Worm (Caenorhabditis elegans) whole organism, L4/young adult: Measurements from ENCODE around the gene svh-1.
A peak's percentile ranks its signal among the peaks of the same experiment; 100 is the strongest.

Source experiments
- W03F9.2 ChIP-seq: fragments of 150-350 bp; optimal IDR thresholded peaks from 2 replicates; lab custom pipeline; 2014; ENCODE audit warnings: missing biosample characterization, missing genetic modification characterization
- dao-5 ChIP-seq: sonication (generic microtip); optimal IDR thresholded peaks from 2 replicates; lab custom pipeline; 2016; ENCODE audit warnings: missing genotype, missing genetic modification characterization, moderate library complexity, missing compliant biosample characterization
- him-1 ChIP-seq: sonication (generic microtip); optimal IDR thresholded peaks from 2 replicates; lab custom pipeline; 2016; ENCODE audit warnings: missing genotype, missing genetic modification reagents, missing genetic modification characterization, missing compliant biosample characterization

svh-1 gene

ce11 chrIV:8175686-8176532, 30.5 kb upstream of the svh-1 start, which contains the start of gene pct-1:
Gene pct-1, plus strand, starts transcription at chrIV:8176482.
- TF ChIP-seq dao-5 (tag; lab: Kevin White, UChicago) (no peak), him-1 (tag; lab: Kevin White, UChicago) (no peak), W03F9.2 (tag; lab: Kevin White, UChicago) (no peak)

- TF ChIP-seq dao-5 (tag; lab: Kevin White, UChicago) (no peak), him-1 (tag; lab: Kevin White, UChicago) (no peak), W03F9.2 (tag; lab: Kevin White, UChicago) (no peak)
Measured at ce11 chrIV:8181404-8181803, 25.0 kb upstream of the svh-1 start.

ce11 chrIV:8182566-8182965, 23.8 kb upstream of the svh-1 start:
- TF ChIP-seq W03F9.2 (tag; lab: Kevin White, UChicago) (no peak), him-1 (tag; lab: Kevin White, UChicago) (no peak), dao-5 (tag; lab: Kevin White, UChicago) (no peak)

- TF ChIP-seq dao-5 (tag; lab: Kevin White, UChicago), result no peak
- no peak for TF ChIP-seq W03F9.2 (tag; lab: Kevin White, UChicago)
- TF ChIP-seq him-1 (tag; lab: Kevin White, UChicago), result peak; percentile 50
Measured at ce11 chrIV:8183313-8183712, 23.1 kb upstream of the svh-1 start.

ce11 chrIV:8188421-8189112, 17.8 kb upstream of the svh-1 start:
- TF ChIP-seq W03F9.2 (tag; lab: Kevin White, UChicago) (no peak), him-1 (tag; lab: Kevin White, UChicago) (no peak), dao-5 (tag; lab: Kevin White, UChicago) (no peak)

- TF ChIP-seq W03F9.2 (tag; lab: Kevin White, UChicago), result no peak
- no peak for TF ChIP-seq dao-5 (tag; lab: Kevin White, UChicago)
- no peak for TF ChIP-seq him-1 (tag; lab: Kevin White, UChicago)
Measured at ce11 chrIV:8189667-8190066, 16.7 kb upstream of the svh-1 start.

ce11 chrIV:8192878-8193277, 13.5 kb upstream of the svh-1 start:
- TF ChIP-seq him-1 (tag; lab: Kevin White, UChicago) (no peak), dao-5 (tag; lab: Kevin White, UChicago) (no peak), W03F9.2 (tag; lab: Kevin White, UChicago) (no peak)

- TF ChIP-seq dao-5 (tag; lab: Kevin White, UChicago) (no peak), him-1 (tag; lab: Kevin White, UChicago) (no peak), W03F9.2 (tag; lab: Kevin White, UChicago) (no peak)
Measured at ce11 chrIV:8198851-8199250, 7.6 kb upstream of the svh-1 start, which contains the start of gene wsp-1. Gene wsp-1, minus strand, starts transcription at chrIV:8198951.

ce11 chrIV:8199274-8199673, 7.1 kb upstream of the svh-1 start:
- TF ChIP-seq him-1 (tag; lab: Kevin White, UChicago), result no peak
- no peak for TF ChIP-seq W03F9.2 (tag; lab: Kevin White, UChicago)
- TF ChIP-seq dao-5 (tag; lab: Kevin White, UChicago), result no peak

ce11 chrIV:8199824-8200223, 6.6 kb upstream of the svh-1 start:
- TF ChIP-seq dao-5 (tag; lab: Kevin White, UChicago) (no peak), W03F9.2 (tag; lab: Kevin White, UChicago) (no peak), him-1 (tag; lab: Kevin White, UChicago) (no peak)

ce11 chrIV:8201133-8201532, 5.3 kb upstream of the svh-1 start, which contains the start of gene glrx-22:
Gene glrx-22, minus strand, starts transcription at chrIV:8201233.
- TF ChIP-seq W03F9.2 (tag; lab: Kevin White, UChicago) (no peak), dao-5 (tag; lab: Kevin White, UChicago) (no peak), him-1 (tag; lab: Kevin White, UChicago) (no peak)

- TF ChIP-seq W03F9.2 (tag; lab: Kevin White, UChicago) (no peak), dao-5 (tag; lab: Kevin White, UChicago) (no peak), him-1 (tag; lab: Kevin White, UChicago) (no peak)
Measured at ce11 chrIV:8203555-8203954, 2.9 kb upstream of the svh-1 start.
